Fruit fly (Drosophila melanogaster): ENCODE results near the gene CG11151.

Gene CG11151

dm6 chrX:13756776-13757312 is 17.3 kb downstream of the CG11151 start, which contains the start of the genes CG32625 and Rtc1 (continued):
- TF ChIP-seq fd64A (GFP tag; optimal IDR thresholded peaks at IDR 0.05) (no peak), Dp (GFP tag; optimal IDR thresholded peaks at IDR 0.05) (peak; percentile 50), CG12942 (GFP tag; optimal IDR thresholded peaks at IDR 0.05) (no peak), CG34224 (GFP tag; IDR thresholded peaks at IDR 0.05; ENCODE audit: partially characterized antibody) (peak; percentile 63; the same call in 2 of the 3 replicates), bsh (GFP tag; optimal IDR thresholded peaks at IDR 0.05) (peak in 1 of 2 experiments; percentile 49), Deaf1 (tag; optimal IDR thresholded peaks at IDR 0.05) (peak; percentile 22), CG3163 (GFP tag; optimal IDR thresholded peaks at IDR 0.05) (no peak), CG10979 (tag; optimal IDR thresholded peaks at IDR 0.05) (peak; percentile 46), Bteb2 (GFP tag; optimal IDR thresholded peaks at IDR 0.05) (no peak), jigr1 (GFP tag; IDR thresholded peaks at IDR 0.05) (no peak), kah (GFP tag; optimal IDR thresholded peaks at IDR 0.05) (no peak), nom (GFP tag; optimal IDR thresholded peaks at IDR 0.05) (no peak), Sox100B (GFP tag; optimal IDR thresholded peaks at IDR 0.05) (peak; percentile 40), unc-4 (GFP tag; IDR thresholded peaks at IDR 0.05; ENCODE audit: partially characterized antibody) (peak; percentile 67), Hr51 (GFP tag; optimal IDR thresholded peaks at IDR 0.05) (peak in 1 of 2 experiments; percentile 67), CG1832 (GFP tag; optimal IDR thresholded peaks at IDR 0.05) (no peak), CG10321 (GFP tag; IDR thresholded peaks at IDR 0.05) (no peak), so (GFP tag; IDR thresholded peaks at IDR 0.05) (no peak), CG32767 (GFP tag; IDR thresholded peaks at IDR 0.05) (no peak), ato (GFP tag; IDR thresholded peaks at IDR 0.05; ENCODE audit: partially characterized antibody) (no peak; the same call in 1 of the 2 replicates), BtbVII (GFP tag; optimal IDR thresholded peaks at IDR 0.05) (peak; percentile 11), insv (GFP tag; optimal IDR thresholded peaks at IDR 0.05) (no peak), Nf-YC (tag; optimal IDR thresholded peaks at IDR 0.05) (peak; percentile 53), Xbp1 (GFP tag; optimal IDR thresholded peaks at IDR 0.05) (peak; percentile 43), Doc3 (GFP tag; IDR thresholded peaks at IDR 0.05; ENCODE audit: partially characterized antibody) (peak; percentile 34; the same call in 1 of the 3 replicates), CG5953 (GFP tag; IDR thresholded peaks at IDR 0.05) (no peak), bigmax (GFP tag; optimal IDR thresholded peaks at IDR 0.05) (no peak), cad (GFP tag; optimal IDR thresholded peaks at IDR 0.05) (no peak), cato (GFP tag; optimal IDR thresholded peaks at IDR 0.05; ENCODE audit: borderline replicate concordance) (no peak), Sry-δ (GFP tag; optimal IDR thresholded peaks at IDR 0.05) (peak; percentile 20), tap (tag; optimal IDR thresholded peaks at IDR 0.05) (peak; percentile 37), CG5180 (GFP tag; optimal IDR thresholded peaks at IDR 0.05) (no peak), Rfx (GFP tag; IDR thresholded peaks at IDR 0.05) (peak; percentile 65), dpn (GFP tag; optimal IDR thresholded peaks at IDR 0.05) (peak in 1 of 2 experiments; percentile 50), PHDP (tag; optimal IDR thresholded peaks at IDR 0.05) (peak; percentile 60), CG18262 (tag; optimal IDR thresholded peaks at IDR 0.05) (peak; percentile 45), ac (GFP tag; optimal IDR thresholded peaks at IDR 0.05) (no peak), CHES-1-like (GFP tag; optimal IDR thresholded peaks at IDR 0.05) (no peak), CG10462 (GFP tag; optimal IDR thresholded peaks at IDR 0.05) (no peak), hb (GFP tag; IDR thresholded peaks at IDR 0.05; ENCODE audit: partially characterized antibody) (no peak), dan (GFP tag; IDR thresholded peaks at IDR 0.05) (no peak), CG16779 (GFP tag; IDR thresholded peaks at IDR 0.05) (no peak), sima (GFP tag; optimal IDR thresholded peaks at IDR 0.05) (no peak), maf-S (GFP tag; optimal IDR thresholded peaks at IDR 0.05) (no peak), ap (GFP tag; IDR thresholded peaks at IDR 0.05) (peak; percentile 32; the same call in 1 of the 2 replicates), dati (GFP tag; IDR thresholded peaks at IDR 0.05) (no peak), Lhr (GFP tag; optimal IDR thresholded peaks at IDR 0.05) (peak; percentile 51), dmrt99B (tag; optimal IDR thresholded peaks at IDR 0.05) (peak; percentile 50), gfzf (GFP tag; optimal IDR thresholded peaks at IDR 0.05) (peak; percentile 50)
